Fruit fly (Drosophila melanogaster): ENCODE data around the gene CG11858.

- TF ChIP-seq usp (GFP tag; optimal IDR thresholded peaks at IDR 0.05) = no peak
- no peak for TF ChIP-seq h (GFP tag; optimal IDR thresholded peaks at IDR 0.05)
- no peak for TF ChIP-seq br (GFP tag; optimal IDR thresholded peaks at IDR 0.05)
- TF ChIP-seq Dfd (GFP tag; optimal IDR thresholded peaks at IDR 0.05) = no peak
- no peak for TF ChIP-seq Mio (GFP tag; optimal IDR thresholded peaks at IDR 0.05)
- no peak for TF ChIP-seq psq (GFP tag; optimal IDR thresholded peaks at IDR 0.05)
- no peak for TF ChIP-seq dmrt93B (GFP tag; optimal IDR thresholded peaks at IDR 0.05)
- TF ChIP-seq Hnf4 (GFP tag; optimal IDR thresholded peaks at IDR 0.05) = no peak
- no peak for TF ChIP-seq sage (GFP tag; optimal IDR thresholded peaks at IDR 0.05)
- no peak for TF ChIP-seq Myc (optimal IDR thresholded peaks at IDR 0.05)
- no peak for TF ChIP-seq tai (GFP tag; optimal IDR thresholded peaks at IDR 0.05)
Measured at dm6 chr3R:25300575-25300974, 38.0 kb downstream of the CG11858 start, which contains the start of gene CG13659.
